Fruit fly (Drosophila melanogaster) whole organism, prepupa: ENCODE results near the gene Acbp2.
A peak's percentile ranks its signal among the peaks of the same experiment; 100 is the strongest.

ENCODE experiments used
- Blimp-1 ChIP-seq: fragments of 200-800 bp; sonication (Bioruptor generic); optimal IDR thresholded peaks from 3 replicates; lab custom pipeline; 2017; ENCODE audit warnings: missing biosample characterization, missing genetic modification characterization, mild to moderate bottlenecking, moderate library complexity, missing genetic modification reagents
- CG10631 ChIP-seq: fragments of 200-800 bp; sonication (Bioruptor generic); optimal IDR thresholded peaks from 2 replicates; lab custom pipeline; 2016; ENCODE audit warnings: missing biosample characterization, missing genetic modification characterization
- CG11294 ChIP-seq: fragments of 200-800 bp; sonication (Bioruptor generic); IDR thresholded peaks from 2 replicates; pipeline ENCODE4 v1.3.6; 2022; ENCODE audit warnings: missing biosample characterization, missing genetic modification characterization
- CG11762 ChIP-seq: fragments of 200-800 bp; sonication (Bioruptor generic); optimal IDR thresholded peaks from 3 replicates; lab custom pipeline; 2016; ENCODE audit warnings: missing biosample characterization, missing genetic modification characterization; ENCODE audit not compliant: insufficient read depth
- CG11902 ChIP-seq: fragments of 200-800 bp; sonication (Bioruptor generic); optimal IDR thresholded peaks from 3 replicates; lab custom pipeline; 2016; ENCODE audit warnings: missing biosample characterization, missing genetic modification characterization
- CG15336 ChIP-seq: fragments of 200-800 bp; sonication (Bioruptor generic); IDR thresholded peaks from 2 replicates; pipeline ENCODE4 v1.3.6; 2022; ENCODE audit warnings: missing biosample characterization, missing genetic modification characterization
- CG1621 ChIP-seq: fragments of 200-800 bp; sonication (Bioruptor generic); optimal IDR thresholded peaks from 3 replicates; lab custom pipeline; 2018; ENCODE audit warnings: missing biosample characterization, mild to moderate bottlenecking, missing genetic modification characterization
- CG16779 ChIP-seq: fragments of 200-800 bp; sonication (Bioruptor generic); optimal IDR thresholded peaks from 3 replicates; lab custom pipeline; 2017; ENCODE audit warnings: missing biosample characterization, mild to moderate bottlenecking, missing genetic modification characterization
- CG3032 ChIP-seq: fragments of 200-800 bp; optimal IDR thresholded peaks from 2 replicates; lab custom pipeline; 2019; ENCODE audit warnings: missing biosample characterization, mild to moderate bottlenecking, missing genetic modification characterization, moderate library complexity
- CG31627 ChIP-seq: fragments of 200-800 bp; sonication (Bioruptor generic); optimal IDR thresholded peaks from 3 replicates; lab custom pipeline; 2016; ENCODE audit warnings: missing biosample characterization, missing genetic modification characterization
- CG32006 ChIP-seq: fragments of 200-800 bp; sonication (Bioruptor generic); optimal IDR thresholded peaks from 3 replicates; lab custom pipeline; 2017; ENCODE audit warnings: missing biosample characterization, mild to moderate bottlenecking, missing genetic modification characterization
- CG34406 ChIP-seq: fragments of 200-800 bp; sonication (Bioruptor generic); optimal IDR thresholded peaks from 3 replicates; lab custom pipeline; 2016; ENCODE audit warnings: missing biosample characterization, missing genetic modification characterization
- CG6163 ChIP-seq: fragments of 200-800 bp; sonication (Bioruptor generic); IDR thresholded peaks from 3 replicates; pipeline ENCODE4 v1.3.6; 2022; ENCODE audit warnings: missing biosample characterization, missing genetic modification characterization
- CG6854 ChIP-seq: fragments of 200-800 bp; sonication (Bioruptor generic); optimal IDR thresholded peaks from 2 replicates; lab custom pipeline; 2017; ENCODE audit warnings: missing biosample characterization, mild to moderate bottlenecking, missing genetic modification characterization
- CG7368 ChIP-seq: fragments of 200-800 bp; sonication (Bioruptor generic); optimal IDR thresholded peaks from 3 replicates; lab custom pipeline; 2016; ENCODE audit warnings: missing biosample characterization, missing genetic modification characterization
- CG8119 ChIP-seq: fragments of 200-800 bp; sonication (Bioruptor generic); IDR thresholded peaks from 3 replicates; pipeline ENCODE4 v1.3.6; 2022; ENCODE audit warnings: missing biosample characterization, missing genetic modification characterization
- CG8319 ChIP-seq: fragments of 200-800 bp; sonication (Bioruptor generic); optimal IDR thresholded peaks from 3 replicates; lab custom pipeline; 2016; ENCODE audit warnings: missing biosample characterization, missing genetic modification characterization
- Eip75B ChIP-seq: fragments of 200-800 bp; sonication (Bioruptor generic); optimal IDR thresholded peaks from 3 replicates; lab custom pipeline; 2016; ENCODE audit warnings: missing biosample characterization, missing genetic modification characterization
- Eip78C ChIP-seq: fragments of 200-800 bp; sonication (Bioruptor generic); peaks from one replicate; lab custom pipeline; 2016; ENCODE audit warnings: missing biosample characterization, missing genetic modification characterization
- Eip93F ChIP-seq: fragments of 200-800 bp; sonication (Bioruptor generic); optimal IDR thresholded peaks from 2 replicates; lab custom pipeline; 2016; ENCODE audit warnings: missing biosample characterization, mild to moderate bottlenecking, missing genetic modification characterization
- Ets21C ChIP-seq: fragments of 200-800 bp; sonication (Bioruptor generic); optimal IDR thresholded peaks from 3 replicates; lab custom pipeline; 2016; ENCODE audit warnings: missing biosample characterization, missing genetic modification characterization
- Ets96B ChIP-seq: fragments of 200-800 bp; optimal IDR thresholded peaks from 2 replicates; lab custom pipeline; 2019; ENCODE audit warnings: missing biosample characterization, mild to moderate bottlenecking, missing genetic modification characterization, moderate library complexity
- Gug ChIP-seq: fragments of 200-800 bp; sonication (Bioruptor generic); IDR thresholded peaks from 2 replicates; pipeline ENCODE4 v1.3.6; 2022; ENCODE audit warnings: missing biosample characterization, missing genetic modification characterization
- Hr39 ChIP-seq: fragments of 200-800 bp; sonication (Bioruptor generic); optimal IDR thresholded peaks from 2 replicates; lab custom pipeline; 2016; ENCODE audit warnings: missing biosample characterization, missing genetic modification characterization
- Hr4 ChIP-seq: fragments of 200-800 bp; sonication (Bioruptor generic); optimal IDR thresholded peaks from 3 replicates; lab custom pipeline; 2016; ENCODE audit warnings: missing biosample characterization, missing genetic modification characterization
- Lpt ChIP-seq: fragments of 200-800 bp; sonication (Bioruptor generic); optimal IDR thresholded peaks from 3 replicates; lab custom pipeline; 2016; ENCODE audit warnings: missing biosample characterization, missing genetic modification characterization
- Met ChIP-seq: fragments of 200-800 bp; sonication (Bioruptor generic); optimal IDR thresholded peaks from 3 replicates; lab custom pipeline; 2016; ENCODE audit warnings: missing biosample characterization, missing genetic modification characterization
- Smox ChIP-seq: fragments of 200-800 bp; sonication (Bioruptor generic); optimal IDR thresholded peaks from 3 replicates; lab custom pipeline; 2016; ENCODE audit warnings: missing biosample characterization, missing genetic modification characterization
- Sox14 ChIP-seq: fragments of 200-800 bp; sonication (Bioruptor generic); optimal IDR thresholded peaks from 3 replicates; lab custom pipeline; 2016; ENCODE audit warnings: missing biosample characterization, missing genetic modification characterization
- Sox15 ChIP-seq: fragments of 200-800 bp; sonication (Bioruptor generic); optimal IDR thresholded peaks from 3 replicates; lab custom pipeline; 2016; ENCODE audit warnings: missing biosample characterization, missing genetic modification characterization
- acj6 ChIP-seq: fragments of 200-800 bp; sonication (Bioruptor generic); optimal IDR thresholded peaks from 3 replicates; lab custom pipeline; 2016; ENCODE audit warnings: missing biosample characterization, missing genetic modification characterization
- cyc ChIP-seq: fragments of 200-800 bp; sonication (Bioruptor generic); optimal IDR thresholded peaks from 3 replicates; lab custom pipeline; 2016; ENCODE audit warnings: missing biosample characterization, missing genetic modification characterization
- dsx ChIP-seq: fragments of 200-800 bp; optimal IDR thresholded peaks from 3 replicates; lab custom pipeline; 2019; ENCODE audit warnings: missing biosample characterization, mild to moderate bottlenecking, missing genetic modification characterization, moderate library complexity; ENCODE audit not compliant: poor library complexity, severe bottlenecking
- eg ChIP-seq: fragments of 200-800 bp; sonication (Bioruptor generic); IDR thresholded peaks from 3 replicates; pipeline ENCODE4 v1.3.6; 2022; ENCODE audit warnings: missing biosample characterization, missing genetic modification characterization
- esn ChIP-seq: fragments of 200-800 bp; sonication (Bioruptor generic); optimal IDR thresholded peaks from 2 replicates; lab custom pipeline; 2016; ENCODE audit warnings: missing biosample characterization, mild to moderate bottlenecking, missing genetic modification characterization, moderate library complexity
- fd59A ChIP-seq: fragments of 200-800 bp; sonication (Bioruptor generic); optimal IDR thresholded peaks from 2 replicates; lab custom pipeline; 2017; ENCODE audit warnings: missing biosample characterization, mild to moderate bottlenecking, missing genetic modification characterization, missing genetic modification reagents
- fkh ChIP-seq: fragments of 200-800 bp; sonication (Bioruptor generic); optimal IDR thresholded peaks from 3 replicates; lab custom pipeline; 2017; ENCODE audit warnings: missing biosample characterization, mild to moderate bottlenecking, missing genetic modification characterization, moderate library complexity
- lz ChIP-seq: fragments of 200-800 bp; sonication (Bioruptor generic); optimal IDR thresholded peaks from 3 replicates; lab custom pipeline; 2016; ENCODE audit warnings: missing biosample characterization, missing genetic modification characterization
- pdm3 ChIP-seq: fragments of 200-800 bp; sonication (Bioruptor generic); optimal IDR thresholded peaks from 3 replicates; lab custom pipeline; 2016; ENCODE audit warnings: missing biosample characterization, missing genetic modification characterization
- salr ChIP-seq, 2 experiments: fragments of 200-800 bp; sonication (Bioruptor generic); optimal IDR thresholded peaks; 3 replicates each; lab custom pipeline; 2016 to 2018; ENCODE audit warnings: missing biosample characterization in 2 of 2, missing genetic modification characterization in 2 of 2, mild to moderate bottlenecking in 1 of 2
- spab ChIP-seq: fragments of 200-800 bp; sonication (Bioruptor generic); optimal IDR thresholded peaks from 2 replicates; lab custom pipeline; 2017; ENCODE audit warnings: missing biosample characterization, mild to moderate bottlenecking, missing genetic modification characterization, missing genetic modification reagents
- ss ChIP-seq, 2 experiments: fragments of 200-800 bp; sonication (Bioruptor generic); optimal IDR thresholded peaks; 2 replicates in 1 of 2; 3 replicates in 1 of 2; lab custom pipeline; 2017 to 2018; ENCODE audit warnings: mild to moderate bottlenecking in 2 of 2, missing biosample characterization in 2 of 2, missing genetic modification characterization in 2 of 2, moderate library complexity in 1 of 2
- topi ChIP-seq: fragments of 200-800 bp; sonication (Bioruptor generic); optimal IDR thresholded peaks from 3 replicates; lab custom pipeline; 2016; ENCODE audit warnings: missing biosample characterization, missing genetic modification characterization
- vri ChIP-seq: fragments of 200-800 bp; sonication (Bioruptor generic); optimal IDR thresholded peaks from 3 replicates; lab custom pipeline; 2016; ENCODE audit warnings: missing biosample characterization, mild to moderate bottlenecking, missing genetic modification characterization

Acbp2 gene

DNA sequence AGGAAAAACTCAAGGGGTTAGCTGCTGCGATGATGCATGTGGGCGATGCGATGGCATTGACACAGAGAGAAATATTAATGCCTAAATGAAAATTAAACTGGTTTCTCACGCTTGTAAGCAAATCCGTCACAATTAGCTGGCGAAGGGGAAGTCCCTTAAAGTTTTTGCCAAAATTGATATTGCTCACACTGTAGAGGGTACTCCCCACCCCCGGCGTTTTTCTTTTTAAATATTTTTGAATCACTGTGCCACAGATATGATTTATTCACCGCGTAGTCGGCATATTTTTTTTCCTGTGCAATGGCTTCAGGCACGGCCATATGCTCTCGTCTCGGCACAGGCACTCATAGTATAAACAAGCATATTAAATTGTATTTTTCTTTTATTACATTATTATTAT is 44.3 kb upstream of the Acbp2 start (continued):
- TF ChIP-seq CG15336 (GFP tag; lab: Robert Waterston, UW) (no peak), lz (GFP tag; lab: Kevin White, UChicago) (no peak), CG8119 (GFP tag; lab: Robert Waterston, UW) (no peak), cyc (GFP tag; lab: Kevin White, UChicago) (no peak), esn (GFP tag; lab: Kevin White, UChicago) (no peak), salr (GFP tag; optimal IDR thresholded peaks at IDR 0.05; lab: Kevin White, UChicago) (no peak), topi (no peak), CG11902 (GFP tag; lab: Kevin White, UChicago) (no peak), CG32006 (GFP tag; lab: Kevin White, UChicago) (peak; percentile 3), Blimp-1 (GFP tag; lab: Kevin White, UChicago) (no peak), Hr39 (GFP tag; lab: Kevin White, UChicago) (no peak), Lpt (GFP tag; lab: Kevin White, UChicago) (no peak), CG11294 (no peak), eg (no peak), pdm3 (GFP tag; lab: Kevin White, UChicago) (peak; percentile 2), acj6 (GFP tag; lab: Kevin White, UChicago) (no peak), CG3032 (tag; lab: Kevin White, UChicago) (peak; percentile 61), Eip75B (GFP tag; lab: Kevin White, UChicago) (peak; percentile 43), Met (no peak), Gug (GFP tag; lab: Robert Waterston, UW) (no peak), ss (GFP tag; optimal IDR thresholded peaks at IDR 0.05; lab: Kevin White, UChicago) (peak in 1 of 2 experiments; percentile 49), Hr4 (GFP tag; lab: Kevin White, UChicago) (peak; percentile 4), fd59A (GFP tag; lab: Kevin White, UChicago) (peak; percentile 14), Smox (no peak), Sox14 (GFP tag; lab: Kevin White, UChicago) (no peak), Ets96B (tag; lab: Kevin White, UChicago) (peak; percentile 19), CG7368 (GFP tag; lab: Kevin White, UChicago) (peak; percentile 29), vri (GFP tag; lab: Kevin White, UChicago) (no peak), Sox15 (no peak), CG11762 (GFP tag; lab: Kevin White, UChicago) (no peak), CG16779 (tag; lab: Kevin White, UChicago) (no peak), CG6163 (no peak), spab (GFP tag; lab: Kevin White, UChicago) (peak; percentile 46), CG31627 (GFP tag; lab: Kevin White, UChicago) (no peak)

DNA sequence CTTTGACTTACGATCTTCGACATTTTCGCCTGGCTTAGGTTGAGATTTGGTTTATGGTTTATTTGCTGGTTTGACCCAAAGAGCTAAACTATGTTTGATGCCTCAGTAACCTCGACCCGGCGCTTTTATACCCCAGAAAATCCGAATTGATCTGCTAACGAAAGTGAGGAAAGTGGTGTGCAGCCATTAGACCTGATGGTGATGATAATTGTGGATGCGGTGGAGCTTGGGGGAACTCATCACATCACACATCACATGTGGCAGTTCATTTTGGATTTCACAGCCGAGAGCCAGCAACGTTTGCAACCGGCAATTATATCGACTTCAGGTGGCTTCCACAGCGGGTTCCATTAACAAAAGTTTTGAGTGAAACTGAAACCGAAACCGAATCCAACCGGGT is 43.0 kb upstream of the Acbp2 start, which contains the start of gene Cpr65Eb:
Cpr65Eb (minus strand) TSS at position 101 of the 400 bp plus-strand sequence.
- no peak for TF ChIP-seq CG8319 (GFP tag; lab: Kevin White, UChicago)
- no peak for TF ChIP-seq fd59A (GFP tag; lab: Kevin White, UChicago)
- no peak for TF ChIP-seq CG6163
- TF ChIP-seq fkh (GFP tag; lab: Kevin White, UChicago), result no peak
- TF ChIP-seq CG1621, result no peak
- TF ChIP-seq CG32006 (GFP tag; lab: Kevin White, UChicago), result no peak
- TF ChIP-seq CG11762 (GFP tag; lab: Kevin White, UChicago), result no peak
- no peak for TF ChIP-seq CG34406 (GFP tag; lab: Kevin White, UChicago)
- TF ChIP-seq Blimp-1 (GFP tag; lab: Kevin White, UChicago), result no peak
- TF ChIP-seq CG8119 (GFP tag; lab: Robert Waterston, UW), result no peak
- TF ChIP-seq vri (GFP tag; lab: Kevin White, UChicago), result no peak
- no peak for TF ChIP-seq CG11902 (GFP tag; lab: Kevin White, UChicago)
- no peak for TF ChIP-seq CG31627 (GFP tag; lab: Kevin White, UChicago)

DNA sequence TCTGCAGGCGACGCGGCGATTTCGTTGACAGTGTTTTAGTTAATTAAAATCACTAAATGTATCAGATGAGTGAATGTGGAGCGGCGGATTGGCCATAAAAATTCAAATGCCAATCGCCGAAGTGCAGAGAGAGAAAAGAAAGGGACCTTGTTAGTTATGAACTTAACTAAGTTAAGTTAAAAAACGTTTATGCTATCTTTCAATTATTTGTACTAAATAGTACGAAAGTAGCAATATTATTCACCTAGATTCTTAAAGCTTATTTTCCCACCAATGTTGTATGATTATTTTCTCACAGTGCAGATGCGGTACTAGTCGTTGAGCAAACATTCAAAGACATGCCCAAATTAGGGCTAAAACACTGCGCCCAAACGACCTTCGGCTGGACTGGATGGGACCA is 40.9 kb upstream of the Acbp2 start:
- TF ChIP-seq CG1621, result no peak
- TF ChIP-seq CG7368 (GFP tag; lab: Kevin White, UChicago), result peak; percentile 64
- TF ChIP-seq Eip78C (GFP tag; lab: Kevin White, UChicago), result peak; percentile 79
- no peak for TF ChIP-seq CG31627 (GFP tag; lab: Kevin White, UChicago)
- peak; percentile 43 for TF ChIP-seq CG3032 (tag; lab: Kevin White, UChicago)
- no peak for TF ChIP-seq Blimp-1 (GFP tag; lab: Kevin White, UChicago)
- no peak for TF ChIP-seq CG6854
- TF ChIP-seq Smox, result no peak
- peak; percentile 14 for TF ChIP-seq CG11902 (GFP tag; lab: Kevin White, UChicago)
- TF ChIP-seq Met, result peak; percentile 3
- TF ChIP-seq Sox14 (GFP tag; lab: Kevin White, UChicago), result no peak
- peak; percentile 17 for TF ChIP-seq cyc (GFP tag; lab: Kevin White, UChicago)
- no peak for TF ChIP-seq CG11294
- peak; percentile 47; the same call in 2 of the 3 replicates for TF ChIP-seq CG6163
- TF ChIP-seq ss (GFP tag; optimal IDR thresholded peaks at IDR 0.05; lab: Kevin White, UChicago), result no peak
- peak; percentile 25 for TF ChIP-seq CG32006 (GFP tag; lab: Kevin White, UChicago)
- peak; percentile 60 for TF ChIP-seq CG8319 (GFP tag; lab: Kevin White, UChicago)
- no peak for TF ChIP-seq Ets21C (GFP tag; lab: Kevin White, UChicago)
- no peak for TF ChIP-seq Eip93F
- TF ChIP-seq CG10631 (GFP tag; lab: Kevin White, UChicago), result peak; percentile 31
- no peak for TF ChIP-seq fd59A (GFP tag; lab: Kevin White, UChicago)
- TF ChIP-seq dsx (GFP tag; lab: Kevin White, UChicago), result no peak
- peak; percentile 39 for TF ChIP-seq Ets96B (tag; lab: Kevin White, UChicago)
- peak; percentile 50 for TF ChIP-seq Eip75B (GFP tag; lab: Kevin White, UChicago)
